Fruit fly (Drosophila melanogaster) whole organism, prepupa: ENCODE results near the gene CG14566.

ENCODE experiments used
- CG11294 ChIP-seq: fragments of 200-800 bp; sonication (Bioruptor generic); IDR thresholded peaks from 2 replicates; pipeline ENCODE4 v1.3.6; 2022; ENCODE audit warnings: missing biosample characterization, missing genetic modification characterization
- CG11762 ChIP-seq: fragments of 200-800 bp; sonication (Bioruptor generic); optimal IDR thresholded peaks from 3 replicates; lab custom pipeline; 2016; ENCODE audit warnings: missing biosample characterization, missing genetic modification characterization; ENCODE audit not compliant: insufficient read depth
- CG16779 ChIP-seq: fragments of 200-800 bp; sonication (Bioruptor generic); optimal IDR thresholded peaks from 3 replicates; lab custom pipeline; 2017; ENCODE audit warnings: missing biosample characterization, mild to moderate bottlenecking, missing genetic modification characterization
- CG4318 ChIP-seq: fragments of 200-800 bp; sonication (Bioruptor generic); optimal IDR thresholded peaks from 3 replicates; lab custom pipeline; 2017; ENCODE audit warnings: missing biosample characterization, mild to moderate bottlenecking, missing genetic modification characterization
- CG6163 ChIP-seq: fragments of 200-800 bp; sonication (Bioruptor generic); IDR thresholded peaks from 3 replicates; pipeline ENCODE4 v1.3.6; 2022; ENCODE audit warnings: missing biosample characterization, missing genetic modification characterization
- CG6808 ChIP-seq: fragments of 200-800 bp; sonication (Bioruptor generic); optimal IDR thresholded peaks from 3 replicates; lab custom pipeline; 2017; ENCODE audit warnings: missing biosample characterization, missing genetic modification characterization, mild to moderate bottlenecking, moderate library complexity, missing genetic modification reagents
- CG6854 ChIP-seq: fragments of 200-800 bp; sonication (Bioruptor generic); optimal IDR thresholded peaks from 2 replicates; lab custom pipeline; 2017; ENCODE audit warnings: missing biosample characterization, mild to moderate bottlenecking, missing genetic modification characterization
- Eip78C ChIP-seq: fragments of 200-800 bp; sonication (Bioruptor generic); peaks from one replicate; lab custom pipeline; 2016; ENCODE audit warnings: missing biosample characterization, missing genetic modification characterization
- Ets96B ChIP-seq: fragments of 200-800 bp; optimal IDR thresholded peaks from 2 replicates; lab custom pipeline; 2019; ENCODE audit warnings: missing biosample characterization, mild to moderate bottlenecking, missing genetic modification characterization, moderate library complexity
- Gug ChIP-seq: fragments of 200-800 bp; sonication (Bioruptor generic); IDR thresholded peaks from 2 replicates; pipeline ENCODE4 v1.3.6; 2022; ENCODE audit warnings: missing biosample characterization, missing genetic modification characterization
- Hr38 ChIP-seq: sonication (Bioruptor generic); optimal IDR thresholded peaks from 2 replicates; lab custom pipeline; 2016; ENCODE audit warnings: missing biosample characterization, missing genetic modification characterization
- Hr4 ChIP-seq: fragments of 200-800 bp; sonication (Bioruptor generic); optimal IDR thresholded peaks from 3 replicates; lab custom pipeline; 2016; ENCODE audit warnings: missing biosample characterization, missing genetic modification characterization
- OdsH ChIP-seq: fragments of 200-800 bp; sonication (Bioruptor generic); optimal IDR thresholded peaks from 3 replicates; lab custom pipeline; 2016; ENCODE audit warnings: missing biosample characterization, missing genetic modification characterization
- Sox15 ChIP-seq: fragments of 200-800 bp; sonication (Bioruptor generic); optimal IDR thresholded peaks from 3 replicates; lab custom pipeline; 2016; ENCODE audit warnings: missing biosample characterization, missing genetic modification characterization
- fkh ChIP-seq: fragments of 200-800 bp; sonication (Bioruptor generic); optimal IDR thresholded peaks from 3 replicates; lab custom pipeline; 2017; ENCODE audit warnings: missing biosample characterization, mild to moderate bottlenecking, missing genetic modification characterization, moderate library complexity
- lz ChIP-seq: fragments of 200-800 bp; sonication (Bioruptor generic); optimal IDR thresholded peaks from 3 replicates; lab custom pipeline; 2016; ENCODE audit warnings: missing biosample characterization, missing genetic modification characterization
- spab ChIP-seq: fragments of 200-800 bp; sonication (Bioruptor generic); optimal IDR thresholded peaks from 2 replicates; lab custom pipeline; 2017; ENCODE audit warnings: missing biosample characterization, mild to moderate bottlenecking, missing genetic modification characterization, missing genetic modification reagents
- svp ChIP-seq: fragments of 200-800 bp; sonication (Bioruptor generic); peaks from one replicate; lab custom pipeline; 2016; ENCODE audit warnings: missing biosample characterization, missing genetic modification characterization
- topi ChIP-seq: fragments of 200-800 bp; sonication (Bioruptor generic); optimal IDR thresholded peaks from 3 replicates; lab custom pipeline; 2016; ENCODE audit warnings: missing biosample characterization, missing genetic modification characterization

CG14566 gene

DNA sequence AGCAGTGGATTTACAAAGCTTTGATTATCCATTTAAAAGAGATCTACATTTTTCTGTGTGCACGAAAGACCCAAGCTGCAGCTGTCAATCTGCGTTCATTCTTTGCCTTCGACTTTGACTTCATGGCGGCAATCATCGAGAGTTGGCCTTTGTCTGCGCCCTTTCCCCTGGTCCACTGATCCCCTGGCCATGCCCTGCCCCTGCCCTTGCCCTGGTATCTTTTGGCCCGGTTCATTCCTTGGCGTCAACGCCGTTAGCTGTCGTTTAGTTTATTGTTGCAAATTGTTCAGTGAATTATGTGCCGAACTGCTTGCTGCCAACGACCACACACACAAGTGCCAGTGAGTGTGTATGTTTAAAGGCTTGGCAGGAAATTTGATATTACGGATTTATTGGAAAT is 39.2 kb downstream of the CG14566 start:
- peak; percentile 40 for TF ChIP-seq svp (GFP tag; lab: Kevin White, UChicago)
- no peak for TF ChIP-seq Hr4 (GFP tag; lab: Kevin White, UChicago)

DNA sequence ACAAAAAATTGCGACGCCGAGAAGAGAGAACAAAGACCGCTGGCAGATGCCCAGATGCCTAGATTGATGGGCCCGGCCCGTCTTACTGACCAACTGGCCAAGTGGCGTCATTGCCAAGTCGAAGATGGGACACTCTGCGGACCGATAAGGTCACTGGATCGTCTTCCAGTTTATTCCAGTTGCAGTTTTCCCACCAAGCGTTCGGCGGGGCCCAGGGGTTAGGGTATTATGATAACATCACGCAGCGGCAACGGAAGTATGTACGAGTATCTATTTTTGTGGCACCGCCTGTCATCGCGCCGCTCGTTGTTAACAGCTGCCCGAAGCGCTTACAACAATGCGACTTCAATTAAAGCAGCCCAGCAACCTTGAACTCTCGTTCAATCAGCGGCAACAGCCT is 40.1 kb downstream of the CG14566 start:
- TF ChIP-seq CG4318 (GFP tag; lab: Kevin White, UChicago) (no peak), CG6163 (GFP tag; lab: Robert Waterston, UW) (0 out of 3 replicates have a peak, but pooled peaks have one; percentile 12), CG6854 (GFP tag; lab: Kevin White, UChicago) (no peak), fkh (GFP tag; lab: Kevin White, UChicago) (no peak)

DNA sequence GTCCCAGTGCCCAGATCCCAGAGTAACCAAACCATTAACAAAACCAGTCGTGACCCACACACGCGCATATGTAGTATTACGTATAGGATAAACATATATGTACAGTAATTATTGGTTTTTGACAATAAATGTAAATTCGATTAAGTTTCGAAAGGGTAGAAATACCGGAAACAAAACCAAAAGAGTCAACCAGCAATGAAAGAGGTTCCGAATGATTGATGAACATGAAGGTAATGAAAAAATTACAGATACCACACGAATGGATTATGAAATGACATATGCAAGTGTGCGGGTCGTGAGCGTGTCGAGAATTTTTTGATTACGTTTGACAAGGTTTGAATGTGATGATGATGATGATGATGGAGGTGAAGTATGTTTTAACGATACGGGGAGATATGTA is 45.5 kb downstream of the CG14566 start:
- no peak for TF ChIP-seq CG16779 (tag; lab: Kevin White, UChicago)
- no peak for TF ChIP-seq lz (GFP tag; lab: Kevin White, UChicago)
- no peak for TF ChIP-seq Gug (GFP tag; lab: Robert Waterston, UW)
- no peak for TF ChIP-seq Ets96B (tag; lab: Kevin White, UChicago)
- no peak for TF ChIP-seq Sox15 (GFP tag; lab: Kevin White, UChicago)
- no peak for TF ChIP-seq fkh (GFP tag; lab: Kevin White, UChicago)
- no peak for TF ChIP-seq Eip78C
- no peak for TF ChIP-seq topi (GFP tag; lab: Kevin White, UChicago)
- TF ChIP-seq CG4318 (GFP tag; lab: Kevin White, UChicago), result no peak
- TF ChIP-seq CG11294 (GFP tag; lab: Robert Waterston, UW), result no peak
- TF ChIP-seq OdsH (GFP tag; lab: Kevin White, UChicago), result no peak
- no peak for TF ChIP-seq Hr38 (GFP tag; lab: Kevin White, UChicago)
- no peak for TF ChIP-seq spab (GFP tag; lab: Kevin White, UChicago)
- no peak for TF ChIP-seq CG11762 (GFP tag; lab: Kevin White, UChicago)
- TF ChIP-seq CG6808, result no peak
